Fruit fly (Drosophila melanogaster) whole organism, prepupa: ENCODE data around the gene Rph.

Source experiments
- Blimp-1 ChIP-seq: fragments of 200-800 bp; sonication (Bioruptor generic); optimal IDR thresholded peaks from 3 replicates; lab custom pipeline; 2017; ENCODE audit warnings: missing biosample characterization, missing genetic modification characterization, mild to moderate bottlenecking, moderate library complexity, missing genetic modification reagents
- CG11294 ChIP-seq: fragments of 200-800 bp; sonication (Bioruptor generic); IDR thresholded peaks from 2 replicates; pipeline ENCODE4 v1.3.6; 2022; ENCODE audit warnings: missing biosample characterization, missing genetic modification characterization
- CG15336 ChIP-seq: fragments of 200-800 bp; sonication (Bioruptor generic); IDR thresholded peaks from 2 replicates; pipeline ENCODE4 v1.3.6; 2022; ENCODE audit warnings: missing biosample characterization, missing genetic modification characterization
- CG1621 ChIP-seq: fragments of 200-800 bp; sonication (Bioruptor generic); optimal IDR thresholded peaks from 3 replicates; lab custom pipeline; 2018; ENCODE audit warnings: missing biosample characterization, mild to moderate bottlenecking, missing genetic modification characterization
- CG16779 ChIP-seq: fragments of 200-800 bp; sonication (Bioruptor generic); optimal IDR thresholded peaks from 3 replicates; lab custom pipeline; 2017; ENCODE audit warnings: missing biosample characterization, mild to moderate bottlenecking, missing genetic modification characterization
- CG3032 ChIP-seq: fragments of 200-800 bp; optimal IDR thresholded peaks from 2 replicates; lab custom pipeline; 2019; ENCODE audit warnings: missing biosample characterization, mild to moderate bottlenecking, missing genetic modification characterization, moderate library complexity
- CG32006 ChIP-seq: fragments of 200-800 bp; sonication (Bioruptor generic); optimal IDR thresholded peaks from 3 replicates; lab custom pipeline; 2017; ENCODE audit warnings: missing biosample characterization, mild to moderate bottlenecking, missing genetic modification characterization
- CG34406 ChIP-seq: fragments of 200-800 bp; sonication (Bioruptor generic); optimal IDR thresholded peaks from 3 replicates; lab custom pipeline; 2016; ENCODE audit warnings: missing biosample characterization, missing genetic modification characterization
- CG3919 ChIP-seq: fragments of 200-800 bp; sonication (Bioruptor generic); optimal IDR thresholded peaks from 3 replicates; lab custom pipeline; 2016; ENCODE audit warnings: missing biosample characterization, missing genetic modification characterization
- CG6163 ChIP-seq: fragments of 200-800 bp; sonication (Bioruptor generic); IDR thresholded peaks from 3 replicates; pipeline ENCODE4 v1.3.6; 2022; ENCODE audit warnings: missing biosample characterization, missing genetic modification characterization
- CG6276 ChIP-seq: fragments of 200-800 bp; sonication (Bioruptor generic); optimal IDR thresholded peaks from 2 replicates; lab custom pipeline; 2017; ENCODE audit warnings: missing biosample characterization, mild to moderate bottlenecking, missing genetic modification characterization
- CG6792 ChIP-seq: fragments of 200-800 bp; sonication (Bioruptor generic); optimal IDR thresholded peaks from 3 replicates; lab custom pipeline; 2016; ENCODE audit warnings: missing biosample characterization, missing genetic modification characterization
- CG6808 ChIP-seq: fragments of 200-800 bp; sonication (Bioruptor generic); optimal IDR thresholded peaks from 3 replicates; lab custom pipeline; 2017; ENCODE audit warnings: missing biosample characterization, missing genetic modification characterization, mild to moderate bottlenecking, moderate library complexity, missing genetic modification reagents
- CG6854 ChIP-seq: fragments of 200-800 bp; sonication (Bioruptor generic); optimal IDR thresholded peaks from 2 replicates; lab custom pipeline; 2017; ENCODE audit warnings: missing biosample characterization, mild to moderate bottlenecking, missing genetic modification characterization
- CG7368 ChIP-seq: fragments of 200-800 bp; sonication (Bioruptor generic); optimal IDR thresholded peaks from 3 replicates; lab custom pipeline; 2016; ENCODE audit warnings: missing biosample characterization, missing genetic modification characterization
- CG8119 ChIP-seq: fragments of 200-800 bp; sonication (Bioruptor generic); IDR thresholded peaks from 3 replicates; pipeline ENCODE4 v1.3.6; 2022; ENCODE audit warnings: missing biosample characterization, missing genetic modification characterization
- CG9139 ChIP-seq: fragments of 200-800 bp; sonication (Bioruptor generic); optimal IDR thresholded peaks from 3 replicates; lab custom pipeline; 2017; ENCODE audit warnings: missing biosample characterization, mild to moderate bottlenecking, missing genetic modification characterization
- Eip78C ChIP-seq: fragments of 200-800 bp; sonication (Bioruptor generic); peaks from one replicate; lab custom pipeline; 2016; ENCODE audit warnings: missing biosample characterization, missing genetic modification characterization
- Eip93F ChIP-seq: fragments of 200-800 bp; sonication (Bioruptor generic); optimal IDR thresholded peaks from 2 replicates; lab custom pipeline; 2016; ENCODE audit warnings: missing biosample characterization, mild to moderate bottlenecking, missing genetic modification characterization
- Ets21C ChIP-seq: fragments of 200-800 bp; sonication (Bioruptor generic); optimal IDR thresholded peaks from 3 replicates; lab custom pipeline; 2016; ENCODE audit warnings: missing biosample characterization, missing genetic modification characterization
- Ets96B ChIP-seq: fragments of 200-800 bp; optimal IDR thresholded peaks from 2 replicates; lab custom pipeline; 2019; ENCODE audit warnings: missing biosample characterization, mild to moderate bottlenecking, missing genetic modification characterization, moderate library complexity
- Gug ChIP-seq: fragments of 200-800 bp; sonication (Bioruptor generic); IDR thresholded peaks from 2 replicates; pipeline ENCODE4 v1.3.6; 2022; ENCODE audit warnings: missing biosample characterization, missing genetic modification characterization
- Hr4 ChIP-seq: fragments of 200-800 bp; sonication (Bioruptor generic); optimal IDR thresholded peaks from 3 replicates; lab custom pipeline; 2016; ENCODE audit warnings: missing biosample characterization, missing genetic modification characterization
- Lpt ChIP-seq: fragments of 200-800 bp; sonication (Bioruptor generic); optimal IDR thresholded peaks from 3 replicates; lab custom pipeline; 2016; ENCODE audit warnings: missing biosample characterization, missing genetic modification characterization
- Met ChIP-seq: fragments of 200-800 bp; sonication (Bioruptor generic); optimal IDR thresholded peaks from 3 replicates; lab custom pipeline; 2016; ENCODE audit warnings: missing biosample characterization, missing genetic modification characterization
- OdsH ChIP-seq: fragments of 200-800 bp; sonication (Bioruptor generic); optimal IDR thresholded peaks from 3 replicates; lab custom pipeline; 2016; ENCODE audit warnings: missing biosample characterization, missing genetic modification characterization
- Smox ChIP-seq: fragments of 200-800 bp; sonication (Bioruptor generic); optimal IDR thresholded peaks from 3 replicates; lab custom pipeline; 2016; ENCODE audit warnings: missing biosample characterization, missing genetic modification characterization
- Sox102F ChIP-seq: fragments of 200-800 bp; sonication (Bioruptor generic); optimal IDR thresholded peaks from 2 replicates; lab custom pipeline; 2016; ENCODE audit warnings: missing biosample characterization, mild to moderate bottlenecking, missing genetic modification characterization
- Sox14 ChIP-seq: fragments of 200-800 bp; sonication (Bioruptor generic); optimal IDR thresholded peaks from 3 replicates; lab custom pipeline; 2016; ENCODE audit warnings: missing biosample characterization, missing genetic modification characterization
- achi ChIP-seq: fragments of 200-800 bp; sonication (Bioruptor generic); optimal IDR thresholded peaks from 3 replicates; lab custom pipeline; 2016; ENCODE audit warnings: missing biosample characterization, missing genetic modification characterization
- acj6 ChIP-seq: fragments of 200-800 bp; sonication (Bioruptor generic); optimal IDR thresholded peaks from 3 replicates; lab custom pipeline; 2016; ENCODE audit warnings: missing biosample characterization, missing genetic modification characterization
- cyc ChIP-seq: fragments of 200-800 bp; sonication (Bioruptor generic); optimal IDR thresholded peaks from 3 replicates; lab custom pipeline; 2016; ENCODE audit warnings: missing biosample characterization, missing genetic modification characterization
- dac ChIP-seq: fragments of 200-800 bp; sonication (Bioruptor generic); optimal IDR thresholded peaks from 2 replicates; lab custom pipeline; 2017; ENCODE audit warnings: missing biosample characterization, mild to moderate bottlenecking, missing genetic modification characterization
- eg ChIP-seq: fragments of 200-800 bp; sonication (Bioruptor generic); IDR thresholded peaks from 3 replicates; pipeline ENCODE4 v1.3.6; 2022; ENCODE audit warnings: missing biosample characterization, missing genetic modification characterization
- esn ChIP-seq: fragments of 200-800 bp; sonication (Bioruptor generic); optimal IDR thresholded peaks from 2 replicates; lab custom pipeline; 2016; ENCODE audit warnings: missing biosample characterization, mild to moderate bottlenecking, missing genetic modification characterization, moderate library complexity
- fd59A ChIP-seq: fragments of 200-800 bp; sonication (Bioruptor generic); optimal IDR thresholded peaks from 2 replicates; lab custom pipeline; 2017; ENCODE audit warnings: missing biosample characterization, mild to moderate bottlenecking, missing genetic modification characterization, missing genetic modification reagents
- fd85E ChIP-seq: fragments of 200-800 bp; sonication (Bioruptor generic); optimal IDR thresholded peaks from 3 replicates; lab custom pipeline; 2016; ENCODE audit warnings: missing biosample characterization, missing genetic modification characterization
- fkh ChIP-seq: fragments of 200-800 bp; sonication (Bioruptor generic); optimal IDR thresholded peaks from 3 replicates; lab custom pipeline; 2017; ENCODE audit warnings: missing biosample characterization, mild to moderate bottlenecking, missing genetic modification characterization, moderate library complexity
- lz ChIP-seq: fragments of 200-800 bp; sonication (Bioruptor generic); optimal IDR thresholded peaks from 3 replicates; lab custom pipeline; 2016; ENCODE audit warnings: missing biosample characterization, missing genetic modification characterization
- net ChIP-seq: fragments of 200-800 bp; sonication (Bioruptor generic); optimal IDR thresholded peaks from 3 replicates; lab custom pipeline; 2016; ENCODE audit warnings: missing biosample characterization, missing genetic modification characterization
- pdm3 ChIP-seq: fragments of 200-800 bp; sonication (Bioruptor generic); optimal IDR thresholded peaks from 3 replicates; lab custom pipeline; 2016; ENCODE audit warnings: missing biosample characterization, missing genetic modification characterization
- salr ChIP-seq, 2 experiments: fragments of 200-800 bp; sonication (Bioruptor generic); optimal IDR thresholded peaks; 3 replicates each; lab custom pipeline; 2016 to 2018; ENCODE audit warnings: missing biosample characterization in 2 of 2, missing genetic modification characterization in 2 of 2, mild to moderate bottlenecking in 1 of 2
- ss ChIP-seq, 2 experiments: fragments of 200-800 bp; sonication (Bioruptor generic); optimal IDR thresholded peaks; 2 replicates in 1 of 2; 3 replicates in 1 of 2; lab custom pipeline; 2017 to 2018; ENCODE audit warnings: mild to moderate bottlenecking in 2 of 2, missing biosample characterization in 2 of 2, missing genetic modification characterization in 2 of 2, moderate library complexity in 1 of 2
- svp ChIP-seq: fragments of 200-800 bp; sonication (Bioruptor generic); peaks from one replicate; lab custom pipeline; 2016; ENCODE audit warnings: missing biosample characterization, missing genetic modification characterization
- topi ChIP-seq: fragments of 200-800 bp; sonication (Bioruptor generic); optimal IDR thresholded peaks from 3 replicates; lab custom pipeline; 2016; ENCODE audit warnings: missing biosample characterization, missing genetic modification characterization
- vri ChIP-seq: fragments of 200-800 bp; sonication (Bioruptor generic); optimal IDR thresholded peaks from 3 replicates; lab custom pipeline; 2016; ENCODE audit warnings: missing biosample characterization, mild to moderate bottlenecking, missing genetic modification characterization

Rph gene

DNA sequence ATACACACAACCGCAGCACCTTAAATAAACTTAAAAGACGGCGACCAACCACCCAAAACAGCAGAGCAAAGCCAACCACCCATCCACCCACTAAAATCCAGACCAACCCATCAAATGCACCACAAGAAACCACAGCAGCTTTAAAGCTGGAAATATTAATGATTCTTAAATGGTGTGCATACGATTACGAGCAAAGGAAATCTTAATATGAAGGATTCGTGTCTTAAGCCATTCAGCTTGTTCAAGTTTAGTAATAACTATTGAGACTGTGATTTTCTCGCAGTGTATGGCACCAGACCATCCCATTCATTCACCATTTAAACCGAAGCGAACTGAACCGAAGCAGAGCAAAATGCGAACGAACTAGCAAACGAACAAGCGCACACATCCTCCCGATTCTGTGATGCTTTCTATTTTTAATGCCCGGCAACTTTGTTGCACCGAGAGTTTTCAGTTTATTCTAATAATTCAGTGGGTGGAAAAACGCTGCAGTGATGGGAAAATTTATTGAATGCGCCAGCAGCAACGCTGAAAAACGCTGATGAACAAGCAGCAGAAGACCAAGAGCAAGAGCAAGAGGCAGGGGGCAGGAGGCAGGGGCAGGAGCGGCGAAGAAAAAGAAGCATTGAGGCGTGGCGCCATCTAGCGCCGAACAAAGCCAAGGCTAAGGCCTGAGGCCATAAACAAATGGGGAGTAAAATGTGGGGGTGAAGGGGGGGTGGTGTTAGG is 19.9 kb downstream of the Rph start (continued):
- peak; percentile 77 for TF ChIP-seq dac
- TF ChIP-seq CG11294 (GFP tag; lab: Robert Waterston, UW), result peak; percentile 83
- TF ChIP-seq esn (GFP tag; lab: Kevin White, UChicago), result peak; percentile 74
- TF ChIP-seq net (GFP tag; lab: Kevin White, UChicago), result peak; percentile 69
- TF ChIP-seq Eip93F, result no peak
- peak; percentile 62 for TF ChIP-seq CG3032
- peak; percentile 50 for TF ChIP-seq CG6792
- peak; percentile 21 for TF ChIP-seq Ets21C
- TF ChIP-seq fd59A (GFP tag; lab: Kevin White, UChicago), result peak; percentile 34
- TF ChIP-seq fkh, result peak; percentile 3
- peak; percentile 69 for TF ChIP-seq CG1621 (tag; lab: Kevin White, UChicago)
- peak; percentile 59 for TF ChIP-seq CG34406 (GFP tag; lab: Kevin White, UChicago)
- peak; percentile 84 for TF ChIP-seq svp
- TF ChIP-seq lz (GFP tag; lab: Kevin White, UChicago), result peak; percentile 70
- peak; percentile 8 for TF ChIP-seq Smox (GFP tag; lab: Kevin White, UChicago)
- TF ChIP-seq Met (GFP tag; lab: Kevin White, UChicago), result peak; percentile 72
- peak; percentile 78 for TF ChIP-seq achi (GFP tag; lab: Kevin White, UChicago)
- TF ChIP-seq salr (GFP tag; optimal IDR thresholded peaks at IDR 0.05; lab: Kevin White, UChicago), result peak; percentile 44 to 52
- peak; percentile 3 for TF ChIP-seq CG9139 (GFP tag; lab: Kevin White, UChicago)
- TF ChIP-seq CG15336 (GFP tag; lab: Robert Waterston, UW), result peak; percentile 92
- peak; percentile 68 for TF ChIP-seq topi (GFP tag; lab: Kevin White, UChicago)
- TF ChIP-seq vri (GFP tag; lab: Kevin White, UChicago), result peak; percentile 19
- TF ChIP-seq CG6276, result peak; percentile 89

DNA sequence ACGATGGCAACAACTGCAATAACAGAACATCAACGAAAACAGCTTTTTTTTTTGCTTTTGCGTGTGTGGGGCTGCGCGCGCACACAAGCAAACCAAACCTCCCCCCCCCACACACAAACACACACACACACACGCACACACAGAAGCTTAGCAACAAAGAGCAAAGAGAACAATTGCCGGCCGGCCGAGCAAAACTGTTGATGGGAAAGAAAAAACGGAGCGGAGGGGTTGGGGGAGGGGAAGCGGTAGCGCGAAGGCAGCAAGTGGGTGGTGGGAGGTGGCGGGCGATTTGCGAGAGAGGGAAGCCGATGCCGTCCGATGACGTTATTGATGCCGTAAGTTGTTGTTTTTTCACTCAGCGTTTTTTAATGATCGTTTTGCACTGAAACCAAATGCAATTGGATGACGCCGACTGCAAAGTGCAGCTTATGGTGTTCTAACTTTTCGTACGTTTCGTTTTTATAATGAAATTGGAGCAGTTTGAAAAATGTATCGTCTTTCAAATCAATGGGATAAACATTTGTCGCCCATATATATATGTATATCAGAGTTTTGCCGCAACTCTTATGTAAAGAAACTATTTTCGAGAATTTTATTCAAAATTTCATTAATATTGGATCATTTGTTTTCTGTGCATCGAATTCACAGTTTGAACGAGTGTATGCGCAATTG is 21.6 kb downstream of the Rph start:
- TF ChIP-seq Ets21C, result no peak
- TF ChIP-seq Eip78C, result peak; percentile 65
- TF ChIP-seq CG32006, result peak; percentile 54
- peak; percentile 37 for TF ChIP-seq pdm3 (GFP tag; lab: Kevin White, UChicago)
- peak; percentile 45 for TF ChIP-seq CG6808 (GFP tag; lab: Kevin White, UChicago)
- peak; percentile 8; the same call in 1 of the 2 replicates for TF ChIP-seq Gug (GFP tag; lab: Robert Waterston, UW)
- no peak for TF ChIP-seq cyc (GFP tag; lab: Kevin White, UChicago)
- TF ChIP-seq Hr4 (GFP tag; lab: Kevin White, UChicago), result peak; percentile 46
- peak; percentile 31 to 69 for TF ChIP-seq ss (GFP tag; optimal IDR thresholded peaks at IDR 0.05; lab: Kevin White, UChicago)
- TF ChIP-seq Blimp-1 (GFP tag; lab: Kevin White, UChicago), result no peak
- peak; percentile 5 for TF ChIP-seq Ets96B (tag; lab: Kevin White, UChicago)
- peak; percentile 5 for TF ChIP-seq CG3919 (GFP tag; lab: Kevin White, UChicago)
- TF ChIP-seq CG34406 (GFP tag; lab: Kevin White, UChicago), result no peak
- TF ChIP-seq fd85E (GFP tag; lab: Kevin White, UChicago), result no peak
- TF ChIP-seq CG15336 (GFP tag; lab: Robert Waterston, UW), result peak; percentile 16; the same call in 1 of the 2 replicates
- peak; percentile 58 for TF ChIP-seq Sox14 (GFP tag; lab: Kevin White, UChicago)
- TF ChIP-seq OdsH, result peak; percentile 34
- peak; percentile 38 for TF ChIP-seq acj6 (GFP tag; lab: Kevin White, UChicago)
- TF ChIP-seq salr (GFP tag; optimal IDR thresholded peaks at IDR 0.05; lab: Kevin White, UChicago), result no peak
- TF ChIP-seq esn (GFP tag; lab: Kevin White, UChicago), result peak; percentile 9
- peak; percentile 55; the same call in 2 of the 3 replicates for TF ChIP-seq CG8119 (GFP tag; lab: Robert Waterston, UW)
- peak; percentile 21 for TF ChIP-seq topi (GFP tag; lab: Kevin White, UChicago)
- peak; percentile 61 for TF ChIP-seq svp
- peak; percentile 1 for TF ChIP-seq vri (GFP tag; lab: Kevin White, UChicago)
- peak; percentile 49 for TF ChIP-seq Lpt (GFP tag; lab: Kevin White, UChicago)
- TF ChIP-seq CG6163 (GFP tag; lab: Robert Waterston, UW), result peak; percentile 27; the same call in 1 of the 3 replicates
- TF ChIP-seq CG1621 (tag; lab: Kevin White, UChicago), result peak; percentile 20
- TF ChIP-seq eg, result peak; percentile 45; the same call in 1 of the 3 replicates
- no peak for TF ChIP-seq CG6854
- peak; percentile 12 for TF ChIP-seq net (GFP tag; lab: Kevin White, UChicago)
- TF ChIP-seq CG7368 (GFP tag; lab: Kevin White, UChicago), result peak; percentile 3
- peak; percentile 12 for TF ChIP-seq CG16779 (tag; lab: Kevin White, UChicago)
- peak; percentile 21 for TF ChIP-seq fkh
- no peak for TF ChIP-seq fd59A (GFP tag; lab: Kevin White, UChicago)
- TF ChIP-seq Sox102F (GFP tag; lab: Kevin White, UChicago), result no peak
- TF ChIP-seq CG6276, result peak; percentile 24
